Fruit fly (Drosophila melanogaster) whole organism, adult: ENCODE data around the gene Ucp4B.

Experiments
- CG11617 ChIP-seq: fragments of 200-800 bp; sonication (Bioruptor generic); optimal IDR thresholded peaks from 2 replicates; lab custom pipeline; 2017; ENCODE audit warnings: mild to moderate bottlenecking, missing biosample characterization, missing genetic modification reagents, missing genetic modification characterization
- CG12768 ChIP-seq: fragments of 200-800 bp; sonication (Bioruptor generic); optimal IDR thresholded peaks from 2 replicates; lab custom pipeline; 2017; ENCODE audit warnings: missing biosample characterization, missing genetic modification characterization, mild to moderate bottlenecking, moderate library complexity, missing genetic modification reagents
- CG14711 ChIP-seq: fragments of 200-800 bp; sonication (Bioruptor generic); optimal IDR thresholded peaks from 2 replicates; lab custom pipeline; 2018; ENCODE audit warnings: missing biosample characterization, mild to moderate bottlenecking, missing genetic modification characterization, moderate library complexity
- CG1620 ChIP-seq: fragments of 200-800 bp; sonication (Bioruptor generic); optimal IDR thresholded peaks from 2 replicates; lab custom pipeline; 2016; ENCODE audit warnings: missing biosample characterization, missing genetic modification characterization
- CG33017 ChIP-seq: fragments of 200-800 bp; sonication (Bioruptor generic); optimal IDR thresholded peaks from 2 replicates; lab custom pipeline; 2018; ENCODE audit warnings: missing biosample characterization, mild to moderate bottlenecking, missing genetic modification characterization, moderate library complexity
- CG5204 ChIP-seq: fragments of 200-800 bp; sonication (Bioruptor generic); optimal IDR thresholded peaks from 2 replicates; lab custom pipeline; 2016; ENCODE audit warnings: missing biosample characterization, missing genetic modification characterization
- CG7045 ChIP-seq: fragments of 200-800 bp; sonication (Bioruptor generic); optimal IDR thresholded peaks from 2 replicates; lab custom pipeline; 2017; ENCODE audit warnings: missing biosample characterization, mild to moderate bottlenecking, missing genetic modification characterization
- CG7101 ChIP-seq: fragments of 200-800 bp; sonication (Bioruptor generic); optimal IDR thresholded peaks from 2 replicates; lab custom pipeline; 2018; ENCODE audit warnings: missing biosample characterization, mild to moderate bottlenecking, missing genetic modification characterization, moderate library complexity
- Clk ChIP-seq: fragments of 200-800 bp; sonication (Bioruptor generic); optimal IDR thresholded peaks from 2 replicates; lab custom pipeline; 2017; ENCODE audit warnings: missing biosample characterization, missing genetic modification characterization
- Crg-1 ChIP-seq: fragments of 200-800 bp; sonication (Bioruptor generic); optimal IDR thresholded peaks from 2 replicates; lab custom pipeline; 2016; ENCODE audit warnings: missing biosample characterization, missing genetic modification characterization
- Hr96 ChIP-seq: fragments of 200-800 bp; sonication (Bioruptor generic); optimal IDR thresholded peaks from 2 replicates; lab custom pipeline; 2016; ENCODE audit warnings: missing biosample characterization, missing genetic modification characterization
- Mnt ChIP-seq: fragments of 200-800 bp; sonication (Bioruptor generic); optimal IDR thresholded peaks from 2 replicates; lab custom pipeline; 2016; ENCODE audit warnings: missing biosample characterization, mild to moderate bottlenecking, missing genetic modification characterization
- bab1 ChIP-seq: fragments of 200-800 bp; sonication (Bioruptor generic); optimal IDR thresholded peaks from 3 replicates; lab custom pipeline; 2019; ENCODE audit warnings: missing biosample characterization, mild to moderate bottlenecking, missing genetic modification characterization, moderate library complexity
- cic ChIP-seq: fragments of 200-800 bp; sonication (Bioruptor generic); optimal IDR thresholded peaks from 2 replicates; lab custom pipeline; 2017; ENCODE audit warnings: missing biosample characterization, mild to moderate bottlenecking, missing genetic modification characterization, moderate library complexity
- cnc ChIP-seq, 2 experiments: fragments of >200 bp; optimal IDR thresholded peaks; 2 replicates each; lab custom pipeline; 2017
- kay ChIP-seq: fragments of 200-800 bp; sonication (Bioruptor generic); peaks from one replicate; lab custom pipeline; 2016; ENCODE audit warnings: missing biosample characterization, missing genetic modification characterization, borderline replicate concordance
- ovo ChIP-seq: fragments of 200-800 bp; sonication (Bioruptor generic); optimal IDR thresholded peaks from 2 replicates; lab custom pipeline; 2016; ENCODE audit warnings: missing biosample characterization, missing genetic modification characterization
- pad ChIP-seq: fragments of 200-800 bp; sonication (Bioruptor generic); optimal IDR thresholded peaks from 3 replicates; lab custom pipeline; 2017; ENCODE audit warnings: missing biosample characterization, missing genetic modification characterization, mild to moderate bottlenecking, moderate library complexity, missing genetic modification reagents
- tj ChIP-seq: fragments of 200-800 bp; sonication (Bioruptor generic); optimal IDR thresholded peaks from 3 replicates; lab custom pipeline; 2017; ENCODE audit warnings: missing biosample characterization, mild to moderate bottlenecking, missing genetic modification characterization, moderate library complexity
- toe ChIP-seq: fragments of 200-800 bp; sonication (Bioruptor generic); optimal IDR thresholded peaks from 2 replicates; lab custom pipeline; 2016; ENCODE audit warnings: missing biosample characterization, missing genetic modification characterization

The Ucp4B gene

DNA sequence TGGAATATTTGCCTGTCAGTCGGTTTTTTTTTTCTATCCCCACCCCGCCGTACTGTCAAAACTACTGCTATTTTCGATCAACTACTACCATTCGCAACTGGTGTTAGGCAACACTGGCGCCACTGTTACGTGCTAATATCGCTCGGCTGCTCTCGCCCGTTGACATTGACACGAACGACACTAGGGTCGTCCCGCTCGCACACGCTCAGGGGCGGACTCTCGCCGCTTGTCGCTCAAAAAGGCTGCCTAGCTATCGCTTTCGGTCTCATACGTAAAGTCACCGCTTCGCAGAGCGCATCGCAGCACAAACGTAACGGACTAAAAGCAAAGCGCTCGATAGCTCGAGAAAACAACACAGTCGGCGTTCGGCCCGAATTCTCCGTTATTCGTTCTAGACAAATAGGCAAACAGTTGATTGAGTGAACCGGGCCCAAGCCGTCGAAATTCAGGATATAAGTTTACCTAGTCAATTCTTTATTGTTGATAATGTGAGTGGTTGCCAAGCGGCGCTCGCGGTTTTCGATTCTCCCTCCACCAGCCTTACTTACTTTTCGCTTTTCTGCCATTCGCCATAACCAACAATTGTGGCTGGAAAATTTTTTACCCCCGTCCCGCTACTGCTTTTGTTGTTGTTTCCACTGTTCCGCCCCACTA is 12.8 kb downstream of the Ucp4B start:
- TF ChIP-seq CG5204 (GFP tag; lab: Kevin White, UChicago) (peak; percentile 60), toe (GFP tag; lab: Kevin White, UChicago) (peak; percentile 36), CG33017 (tag; lab: Kevin White, UChicago) (no peak), bab1 (GFP tag; lab: Kevin White, UChicago) (peak; percentile 40), cic (GFP tag; lab: Kevin White, UChicago) (peak; percentile 80), CG11617 (GFP tag; lab: Kevin White, UChicago) (peak; percentile 46), kay (no peak), cnc (optimal IDR thresholded peaks at IDR 0.05; lab: Kevin White, UChicago) (no peak), CG7045 (GFP tag; lab: Kevin White, UChicago) (peak; percentile 40), ovo (GFP tag; lab: Kevin White, UChicago) (peak; percentile 85), Mnt (GFP tag; lab: Kevin White, UChicago) (peak; percentile 52), tj (GFP tag; lab: Kevin White, UChicago) (peak; percentile 9), Clk (peak; percentile 64), CG7101 (tag; lab: Kevin White, UChicago) (peak; percentile 57), CG14711 (tag; lab: Kevin White, UChicago) (peak; percentile 38), Hr96 (peak; percentile 82), pad (GFP tag; lab: Kevin White, UChicago) (peak; percentile 93), Crg-1 (GFP tag; lab: Kevin White, UChicago) (peak; percentile 76), CG1620 (GFP tag; lab: Kevin White, UChicago) (peak; percentile 87), CG12768 (GFP tag; lab: Kevin White, UChicago) (no peak)

DNA sequence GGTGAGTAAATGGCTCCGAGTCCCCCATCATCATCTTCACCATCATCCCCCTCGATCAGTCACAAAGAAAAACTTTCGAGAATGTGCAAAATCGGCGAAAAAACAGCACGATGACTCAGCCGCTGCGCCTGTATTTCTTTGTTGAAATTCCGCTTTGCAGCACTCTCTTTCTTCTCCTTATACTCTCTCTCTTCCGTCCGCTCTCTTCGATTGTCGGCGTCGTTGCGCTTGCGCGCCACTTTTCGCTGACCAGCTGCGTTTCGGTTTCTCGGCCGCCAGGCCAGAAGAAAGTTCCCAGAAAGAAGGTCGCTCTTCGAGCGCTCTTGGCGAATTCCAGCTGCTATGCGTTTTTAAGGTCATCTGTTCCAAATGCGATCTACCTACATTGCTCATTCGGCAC is 13.6 kb downstream of the Ucp4B start:
- no peak for TF ChIP-seq CG7101 (tag; lab: Kevin White, UChicago)
- TF ChIP-seq kay = no peak
- peak; percentile 87 for TF ChIP-seq tj (GFP tag; lab: Kevin White, UChicago)
- TF ChIP-seq CG11617 (GFP tag; lab: Kevin White, UChicago) = no peak

DNA sequence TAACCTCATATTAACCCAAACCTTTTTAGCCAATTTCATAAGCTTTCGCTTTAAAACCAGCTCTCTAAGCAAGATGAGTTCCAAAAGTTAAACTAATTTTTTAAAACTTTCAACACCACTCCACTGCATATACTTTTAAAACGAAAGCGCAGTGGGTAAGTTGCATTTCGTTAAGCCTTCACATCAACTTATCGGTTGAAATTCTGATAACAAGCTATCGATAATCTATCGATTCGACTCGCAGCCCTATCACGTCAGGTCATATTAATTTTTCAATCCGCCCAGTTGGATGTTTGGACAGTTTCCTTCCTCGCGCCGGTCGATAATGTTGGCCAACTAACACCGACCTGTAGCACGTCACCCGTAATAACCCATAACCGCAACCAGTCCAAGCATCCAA is 16.4 kb downstream of the Ucp4B start, which contains the start of gene ifc:
Gene ifc (plus strand): TSS at position 255 of the 400 bp plus-strand sequence.
- TF ChIP-seq cnc (optimal IDR thresholded peaks at IDR 0.05; lab: Kevin White, UChicago) (no peak), CG11617 (GFP tag; lab: Kevin White, UChicago) (peak; percentile 26), pad (GFP tag; lab: Kevin White, UChicago) (no peak), ovo (GFP tag; lab: Kevin White, UChicago) (no peak), tj (GFP tag; lab: Kevin White, UChicago) (peak; percentile 20), Crg-1 (GFP tag; lab: Kevin White, UChicago) (no peak), CG7045 (GFP tag; lab: Kevin White, UChicago) (no peak), cic (GFP tag; lab: Kevin White, UChicago) (peak; percentile 17), toe (GFP tag; lab: Kevin White, UChicago) (no peak), CG1620 (GFP tag; lab: Kevin White, UChicago) (peak; percentile 57), bab1 (GFP tag; lab: Kevin White, UChicago) (peak; percentile 61), CG5204 (GFP tag; lab: Kevin White, UChicago) (no peak), kay (no peak), Hr96 (peak; percentile 36), CG14711 (tag; lab: Kevin White, UChicago) (peak; percentile 24), Mnt (GFP tag; lab: Kevin White, UChicago) (peak; percentile 45), CG7101 (tag; lab: Kevin White, UChicago) (peak; percentile 50), CG12768 (GFP tag; lab: Kevin White, UChicago) (peak; percentile 3), Clk (peak; percentile 35), CG33017 (tag; lab: Kevin White, UChicago) (no peak)

DNA sequence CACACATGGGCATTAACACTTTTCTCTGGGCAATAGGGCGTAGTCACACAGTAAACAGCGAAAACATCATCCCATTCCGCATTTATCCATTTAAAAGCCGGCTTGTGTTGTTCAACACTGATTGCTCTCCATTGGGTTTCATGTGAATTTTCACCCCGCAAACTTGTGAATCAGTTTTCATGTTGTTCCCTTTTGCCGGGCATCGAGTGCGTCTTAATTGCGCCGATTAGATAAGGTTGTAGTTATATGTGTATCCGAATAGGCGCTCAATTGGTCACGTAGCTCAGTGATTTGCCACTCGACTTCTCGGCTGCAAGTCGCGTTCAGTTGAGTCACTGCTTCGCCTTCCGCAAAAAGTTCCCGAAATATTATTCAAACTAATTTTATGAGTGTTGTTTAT is 17.3 kb downstream of the Ucp4B start:
- TF ChIP-seq Mnt (GFP tag; lab: Kevin White, UChicago) = no peak
- TF ChIP-seq cic (GFP tag; lab: Kevin White, UChicago) = peak; percentile 86
- TF ChIP-seq CG5204 (GFP tag; lab: Kevin White, UChicago) = no peak
- no peak for TF ChIP-seq CG1620 (GFP tag; lab: Kevin White, UChicago)
- peak; percentile 25 for TF ChIP-seq bab1 (GFP tag; lab: Kevin White, UChicago)
- TF ChIP-seq CG7101 (tag; lab: Kevin White, UChicago) = no peak
- TF ChIP-seq CG12768 (GFP tag; lab: Kevin White, UChicago) = peak; percentile 18
- no peak for TF ChIP-seq Hr96

DNA sequence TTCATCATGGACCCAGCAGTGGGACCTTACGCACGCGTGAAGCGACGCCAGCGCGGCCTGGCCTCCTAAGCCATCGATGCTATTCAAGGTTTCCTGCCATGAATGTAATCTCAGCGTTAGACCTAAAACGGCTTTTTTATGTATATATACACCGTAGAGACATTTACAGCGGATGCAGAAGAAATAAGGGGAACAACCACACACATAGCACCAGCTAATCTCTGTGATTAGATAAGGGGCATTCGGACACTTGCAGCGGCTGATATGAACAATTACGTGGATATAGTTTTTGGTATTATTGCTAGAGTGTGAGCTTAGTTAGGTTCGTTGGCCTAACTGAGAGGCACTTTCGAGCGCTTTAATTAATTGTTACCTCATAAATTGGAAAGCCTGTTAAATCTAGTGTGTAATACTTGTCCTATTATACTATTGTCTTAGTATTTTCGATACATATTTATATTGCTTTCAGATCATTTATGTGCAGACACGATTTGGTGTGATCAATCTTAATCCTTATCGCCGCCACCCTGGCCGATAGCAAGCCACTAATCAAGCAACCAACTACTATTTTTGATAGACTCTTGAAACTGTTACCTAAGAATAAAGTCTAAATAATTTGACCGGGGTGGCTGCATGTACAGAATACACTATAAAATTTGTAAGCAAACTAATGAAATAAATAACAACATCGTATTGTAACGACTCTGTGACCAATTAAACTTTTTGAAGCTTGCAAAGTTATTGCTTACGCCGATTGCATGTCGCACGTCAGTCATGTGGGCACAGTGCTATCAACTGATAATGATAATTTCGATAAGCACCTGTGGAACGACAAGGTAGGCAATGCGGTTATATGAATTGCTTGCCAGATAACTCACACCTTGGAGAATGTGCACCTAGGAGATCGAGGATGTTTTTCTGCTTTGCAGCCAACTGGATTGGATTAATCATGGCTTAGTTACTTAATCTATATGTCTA is 18.7 kb downstream of the Ucp4B start:
- TF ChIP-seq CG7045 (GFP tag; lab: Kevin White, UChicago) = no peak
- TF ChIP-seq kay = no peak
- no peak for TF ChIP-seq ovo (GFP tag; lab: Kevin White, UChicago)
- TF ChIP-seq Hr96 = no peak
- TF ChIP-seq pad (GFP tag; lab: Kevin White, UChicago) = no peak
- TF ChIP-seq bab1 (GFP tag; lab: Kevin White, UChicago) = no peak
- no peak for TF ChIP-seq tj (GFP tag; lab: Kevin White, UChicago)
- TF ChIP-seq Mnt (GFP tag; lab: Kevin White, UChicago) = no peak
- TF ChIP-seq CG12768 (GFP tag; lab: Kevin White, UChicago) = no peak
- no peak for TF ChIP-seq CG7101 (tag; lab: Kevin White, UChicago)
- TF ChIP-seq cic (GFP tag; lab: Kevin White, UChicago) = no peak
- TF ChIP-seq toe (GFP tag; lab: Kevin White, UChicago) = no peak
- no peak for TF ChIP-seq Crg-1 (GFP tag; lab: Kevin White, UChicago)
- no peak for TF ChIP-seq CG33017 (tag; lab: Kevin White, UChicago)
- TF ChIP-seq CG5204 (GFP tag; lab: Kevin White, UChicago) = no peak
- TF ChIP-seq CG11617 (GFP tag; lab: Kevin White, UChicago) = no peak
